Worm (Caenorhabditis elegans): ENCODE results near the gene F58A4.1.
A peak's percentile ranks its signal among the peaks of the same experiment; 100 is the strongest.

F58A4.1 gene

DNA sequence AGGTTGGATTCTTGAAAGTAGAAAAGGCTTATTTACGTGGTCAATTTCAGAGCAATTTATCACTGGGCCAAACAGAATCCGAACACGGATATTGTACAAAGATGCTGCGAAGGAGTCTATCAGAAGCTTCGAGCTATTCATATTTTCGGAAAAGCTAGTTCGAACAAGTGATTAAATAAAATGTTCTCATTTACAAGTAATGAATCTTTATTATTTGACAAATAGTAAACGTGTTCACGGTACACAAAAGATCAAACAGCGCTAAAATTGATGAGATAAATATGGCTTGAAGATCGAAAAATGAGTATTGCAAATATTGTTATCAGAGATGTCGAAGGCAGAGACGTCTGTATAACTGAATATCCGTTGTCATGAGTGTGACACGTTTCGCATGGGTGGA is 16.8 kb downstream of the F58A4.1 start (continued):
- TF ChIP-seq nhr-80 (tag; optimal IDR thresholded peaks at IDR 0.05) (no peak), Y79H2A.3 (GFP tag; conservative IDR thresholded peaks at IDR 0.05) (no peak; the same call in 1 of the 2 replicates), F52B5.7 (tag; optimal IDR thresholded peaks at IDR 0.05) (peak; percentile 77), bed-2 (GFP tag; IDR thresholded peaks at IDR 0.05) (no peak), chd-7 (tag; optimal IDR thresholded peaks at IDR 0.05) (no peak), efl-1 (GFP tag; optimal IDR thresholded peaks at IDR 0.05) (peak; percentile 43), hrde-1 (tag; optimal IDR thresholded peaks at IDR 0.05; ENCODE audit: borderline replicate concordance) (peak; percentile 72), madf-8 (GFP tag; conservative IDR thresholded peaks at IDR 0.05) (peak; percentile 54; the same call in 1 of the 2 replicates), attf-5 (GFP tag; optimal IDR thresholded peaks at IDR 0.05) (peak; percentile 17), ceh-91 (GFP tag; IDR thresholded peaks at IDR 0.05) (no peak), ZK185.1 (tag; optimal IDR thresholded peaks at IDR 0.05; ENCODE audit: poor library complexity, severe bottlenecking) (no peak), repo-1 (tag; optimal IDR thresholded peaks at IDR 0.05) (no peak), dox-1 (GFP tag; IDR thresholded peaks at IDR 0.05) (no peak), aptf-2 (GFP tag; conservative IDR thresholded peaks at IDR 0.05) (no peak), cebp-2 (GFP tag; IDR thresholded peaks at IDR 0.05) (no peak), pbrm-1 (GFP tag; IDR thresholded peaks at IDR 0.05) (peak; percentile 64), F23B12.7 (tag; optimal IDR thresholded peaks at IDR 0.05; ENCODE audit: insufficient read depth) (no peak), unc-62 (GFP tag; optimal IDR thresholded peaks at IDR 0.05) (no peak), him-1 (tag; optimal IDR thresholded peaks at IDR 0.05) (peak; percentile 48), snpc-1.1 (tag; optimal IDR thresholded peaks at IDR 0.05; ENCODE audit: insufficient read depth) (no peak), hlh-12 (tag; optimal IDR thresholded peaks at IDR 0.05) (no peak), lsl-1 (GFP tag; optimal IDR thresholded peaks at IDR 0.05) (peak; percentile 62), F37B4.10 (GFP tag; IDR thresholded peaks at IDR 0.05) (no peak), dpff-1 (tag; optimal IDR thresholded peaks at IDR 0.05) (no peak), ceh-58 (GFP tag; IDR thresholded peaks at IDR 0.05) (no peak), ztf-28 (GFP tag; IDR thresholded peaks at IDR 0.05) (no peak), hmg-20 (GFP tag; IDR thresholded peaks at IDR 0.05) (no peak), die-1 (tag; optimal IDR thresholded peaks at IDR 0.05) (peak; percentile 43), ztf-3 (GFP tag; optimal IDR thresholded peaks at IDR 0.05) (no peak), ekl-4 (GFP tag; IDR thresholded peaks at IDR 0.05) (peak; percentile 68), ztf-22 (GFP tag; optimal IDR thresholded peaks at IDR 0.05) (no peak), fkh-3 (tag; optimal IDR thresholded peaks at IDR 0.05) (no peak), snpc-3.4 (tag; optimal IDR thresholded peaks at IDR 0.05) (peak; percentile 65), B0336.3 (GFP tag; IDR thresholded peaks at IDR 0.05) (peak; percentile 69; the same call in 1 of the 2 replicates), nfyb-1 (GFP tag; IDR thresholded peaks at IDR 0.05) (no peak), snpc-1.3 (tag; optimal IDR thresholded peaks at IDR 0.05; ENCODE audit: insufficient read depth) (peak; percentile 58), B0035.1 (tag; optimal IDR thresholded peaks at IDR 0.05) (no peak), Y53F4B.3 (GFP tag; IDR thresholded peaks at IDR 0.05) (no peak), lir-1 (GFP tag; conservative IDR thresholded peaks at IDR 0.05) (no peak), ztf-25 (GFP tag; IDR thresholded peaks at IDR 0.05) (no peak), tlf-1 (GFP tag; optimal IDR thresholded peaks at IDR 0.05) (peak; percentile 80), ztf-26 (tag; optimal IDR thresholded peaks at IDR 0.05) (no peak), hmg-1.2 (GFP tag; IDR thresholded peaks at IDR 0.05) (peak; percentile 44), lin-40 (tag; optimal IDR thresholded peaks at IDR 0.05) (no peak), nhr-90 (tag; optimal IDR thresholded peaks at IDR 0.05) (no peak), mxl-1 (tag; optimal IDR thresholded peaks at IDR 0.05) (no peak), egl-18 (GFP tag; IDR thresholded peaks at IDR 0.05) (no peak), zim-3 (tag; optimal IDR thresholded peaks at IDR 0.05) (no peak), dpl-1 (GFP tag; optimal IDR thresholded peaks at IDR 0.05) (no peak)

Measured in whole organism, young adult.